Worm (Caenorhabditis elegans) whole organism, L1 larva: Measurements from ENCODE around the gene F44E5.1.

Experiments used
- C04F5.9 ChIP-seq: sonication (generic microtip); optimal IDR thresholded peaks from 2 replicates; lab custom pipeline; 2016; ENCODE audit warnings: missing genetic modification characterization, missing compliant biosample characterization
- Y116A8C.19 ChIP-seq: sonication (generic microtip); optimal IDR thresholded peaks from 2 replicates; lab custom pipeline; 2016; ENCODE audit warnings: missing compliant biosample characterization, missing genetic modification characterization, borderline replicate concordance
- aly-2 ChIP-seq: fragments of 150-350 bp; optimal IDR thresholded peaks from 2 replicates; lab custom pipeline; 2014; ENCODE audit warnings: missing biosample characterization, missing genetic modification characterization
- ama-1 ChIP-seq: fragments of 150-350 bp; optimal IDR thresholded peaks from 2 replicates; lab custom pipeline; 2014
- ceh-88 ChIP-seq: fragments of 200-800 bp; sonication (Bioruptor generic); IDR thresholded peaks from 2 replicates; pipeline ENCODE4 v1.3.6; 2022; ENCODE audit warnings: missing genetic modification characterization, missing compliant biosample characterization
- ceh-90 ChIP-seq: sonication (generic microtip); optimal IDR thresholded peaks from 2 replicates; lab custom pipeline; 2016; ENCODE audit warnings: missing genetic modification characterization, missing compliant biosample characterization
- ces-1 ChIP-seq: fragments of 150-350 bp; optimal IDR thresholded peaks from 2 replicates; lab custom pipeline; 2014; ENCODE audit warnings: missing biosample characterization, missing genetic modification reagents, missing genetic modification characterization
- dpl-1 ChIP-seq, 3 experiments: fragments of 150-350 bp in 2 of 3; sonication (generic microtip) in 1 of 3; optimal IDR thresholded peaks; 2 replicates each; lab custom pipeline; 2014 to 2017; ENCODE audit warnings: missing biosample characterization in 3 of 3, missing genetic modification characterization in 3 of 3, missing genetic modification reagents in 3 of 3
- efl-1 ChIP-seq, 4 experiments: fragments of 150-350 bp; optimal IDR thresholded peaks in 3 of 4; peaks in 1 of 4; 1 replicate in 1 of 4; 2 replicates in 3 of 4; lab custom pipeline; 2014; ENCODE audit warnings: missing biosample characterization in 2 of 4, missing genetic modification characterization in 2 of 4, missing genetic modification reagents in 2 of 4
- efl-3 ChIP-seq: fragments of 200-800 bp; sonication (Bioruptor generic); optimal IDR thresholded peaks from 2 replicates; lab custom pipeline; 2018; ENCODE audit warnings: mild to moderate bottlenecking, missing genetic modification characterization, missing compliant biosample characterization
- egl-13 ChIP-seq: sonication (generic microtip); optimal IDR thresholded peaks from 2 replicates; lab custom pipeline; 2016; ENCODE audit warnings: missing genotype, missing genetic modification reagents, missing genetic modification characterization, missing compliant biosample characterization
- egl-27 ChIP-seq, 2 experiments: fragments of 150-350 bp in 1 of 2; sonication (generic microtip); optimal IDR thresholded peaks; 3 replicates each; lab custom pipeline; 2017 to 2018; ENCODE audit warnings: missing biosample characterization in 2 of 2, missing genetic modification characterization in 2 of 2, missing genetic modification reagents in 2 of 2
- elt-2 ChIP-seq: sonication (generic microtip); optimal IDR thresholded peaks from 2 replicates; lab custom pipeline; 2016; ENCODE audit warnings: missing genetic modification characterization, mild to moderate bottlenecking, inconsistent platforms, missing compliant biosample characterization, missing genetic modification reagents
- fkh-10 ChIP-seq: sonication (generic microtip); optimal IDR thresholded peaks from 2 replicates; lab custom pipeline; 2017; ENCODE audit warnings: missing biosample characterization, missing genetic modification reagents, missing genetic modification characterization
- fkh-4 ChIP-seq: sonication (generic microtip); optimal IDR thresholded peaks from 2 replicates; lab custom pipeline; 2016; ENCODE audit warnings: missing compliant biosample characterization, missing genetic modification characterization, borderline replicate concordance
- fkh-8 ChIP-seq: sonication (generic microtip); optimal IDR thresholded peaks from 2 replicates; lab custom pipeline; 2016; ENCODE audit warnings: mild to moderate bottlenecking, missing genetic modification characterization, missing compliant biosample characterization
- fos-1 ChIP-seq: fragments of 150-350 bp; optimal IDR thresholded peaks from 2 replicates; lab custom pipeline; 2014; ENCODE audit warnings: missing biosample characterization, missing genetic modification characterization
- hlh-17 ChIP-seq: fragments of 200-800 bp; sonication (Bioruptor generic); optimal IDR thresholded peaks from 2 replicates; lab custom pipeline; 2018; ENCODE audit warnings: missing genetic modification characterization, mild to moderate bottlenecking, missing compliant biosample characterization, moderate library complexity, borderline replicate concordance
- irx-1 ChIP-seq: sonication (generic microtip); optimal IDR thresholded peaks from 2 replicates; lab custom pipeline; 2016; ENCODE audit warnings: missing genetic modification characterization, missing compliant biosample characterization
- isw-1 ChIP-seq: fragments of 200-800 bp; sonication (Bioruptor generic); IDR thresholded peaks from 2 replicates; pipeline ENCODE4 v1.3.6; 2022; ENCODE audit warnings: missing genetic modification characterization, missing compliant biosample characterization
- jun-1 ChIP-seq: fragments of 150-350 bp; optimal IDR thresholded peaks from 2 replicates; lab custom pipeline; 2014; ENCODE audit warnings: missing biosample characterization, missing genetic modification reagents, missing genetic modification characterization
- lin-14 ChIP-seq: fragments of 200-800 bp; sonication (Bioruptor generic); optimal IDR thresholded peaks from 2 replicates; lab custom pipeline; 2018; ENCODE audit warnings: mild to moderate bottlenecking, missing genetic modification characterization, moderate library complexity, missing compliant biosample characterization
- lin-15B ChIP-seq: fragments of 150-350 bp; sonication (generic microtip); optimal IDR thresholded peaks from 3 replicates; lab custom pipeline; 2014; ENCODE audit warnings: missing biosample characterization, missing genetic modification characterization
- lin-35 ChIP-seq, 2 experiments: fragments of 150-350 bp; optimal IDR thresholded peaks; 2 replicates each; lab custom pipeline; 2014; ENCODE audit warnings: missing biosample characterization in 2 of 2, missing genetic modification characterization in 2 of 2, missing genetic modification reagents in 2 of 2
- lir-3 ChIP-seq: sonication (generic microtip); optimal IDR thresholded peaks from 2 replicates; lab custom pipeline; 2016; ENCODE audit warnings: mild to moderate bottlenecking, missing genetic modification characterization, moderate library complexity, missing compliant biosample characterization; ENCODE audit not compliant: poor library complexity
- lsy-2 ChIP-seq, 2 experiments: fragments of 150-350 bp; optimal IDR thresholded peaks; 2 replicates each; lab custom pipeline; 2014; ENCODE audit warnings: missing biosample characterization in 2 of 2, missing genetic modification characterization in 2 of 2
- mab-9 ChIP-seq: fragments of 200-800 bp; sonication (Bioruptor generic); IDR thresholded peaks from 2 replicates; pipeline ENCODE4 v1.3.6; 2022; ENCODE audit warnings: missing genetic modification reagents, missing genetic modification characterization, missing compliant biosample characterization
- mdl-1 ChIP-seq, 2 experiments: fragments of 150-350 bp; optimal IDR thresholded peaks; 2 replicates each; lab custom pipeline; 2014 to 2017; ENCODE audit warnings: missing biosample characterization in 2 of 2, missing genetic modification characterization in 2 of 2, inconsistent platforms in 1 of 2
- mef-2 ChIP-seq: fragments of 150-350 bp; optimal IDR thresholded peaks from 2 replicates; lab custom pipeline; 2014; ENCODE audit warnings: missing biosample characterization, missing genetic modification characterization
- mep-1 ChIP-seq: fragments of 150-350 bp; optimal IDR thresholded peaks from 2 replicates; lab custom pipeline; 2014; ENCODE audit warnings: missing biosample characterization, missing genetic modification characterization
- nhr-11 ChIP-seq: fragments of 150-350 bp; optimal IDR thresholded peaks from 2 replicates; lab custom pipeline; 2014; ENCODE audit warnings: missing biosample characterization, missing genetic modification characterization
- nhr-12 ChIP-seq: sonication (generic microtip); optimal IDR thresholded peaks from 2 replicates; lab custom pipeline; 2017; ENCODE audit warnings: missing biosample characterization, missing genetic modification characterization
- nhr-19 ChIP-seq: fragments of 200-800 bp; sonication (Bioruptor generic); conservative IDR thresholded peaks from 2 replicates; pipeline ENCODE4 v1.3.6; 2022; ENCODE audit warnings: missing genetic modification characterization, missing compliant biosample characterization
- nhr-237 ChIP-seq: fragments of 150-350 bp; optimal IDR thresholded peaks from 2 replicates; lab custom pipeline; 2014; ENCODE audit warnings: missing biosample characterization, missing genetic modification characterization
- nhr-28 ChIP-seq: fragments of 150-350 bp; optimal IDR thresholded peaks from 2 replicates; lab custom pipeline; 2014; ENCODE audit warnings: missing biosample characterization, missing genetic modification characterization
- nhr-47 ChIP-seq: sonication (generic microtip); optimal IDR thresholded peaks from 2 replicates; lab custom pipeline; 2016; ENCODE audit warnings: mild to moderate bottlenecking, missing genetic modification characterization, moderate library complexity, missing compliant biosample characterization
- nhr-71 ChIP-seq: sonication (generic microtip); optimal IDR thresholded peaks from 2 replicates; lab custom pipeline; 2016; ENCODE audit warnings: mild to moderate bottlenecking, missing genetic modification characterization, moderate library complexity, missing compliant biosample characterization
- nhr-76 ChIP-seq: sonication (generic microtip); optimal IDR thresholded peaks from 2 replicates; lab custom pipeline; 2017; ENCODE audit warnings: missing biosample characterization, missing genetic modification characterization
- nhr-84 ChIP-seq: sonication (generic microtip); optimal IDR thresholded peaks from 2 replicates; lab custom pipeline; 2017; ENCODE audit warnings: missing biosample characterization, missing genetic modification characterization
- pqm-1 ChIP-seq: sonication (generic microtip); optimal IDR thresholded peaks from 3 replicates; lab custom pipeline; 2017; ENCODE audit warnings: missing biosample characterization, missing genetic modification characterization
- snu-23 ChIP-seq: sonication (generic microtip); optimal IDR thresholded peaks from 2 replicates; lab custom pipeline; 2016; ENCODE audit warnings: missing genetic modification characterization, missing compliant biosample characterization
- sptf-1 ChIP-seq: fragments of 150-350 bp; optimal IDR thresholded peaks from 2 replicates; lab custom pipeline; 2014; ENCODE audit warnings: missing biosample characterization, missing genetic modification characterization
- sup-37 ChIP-seq: fragments of 200-800 bp; sonication (Bioruptor generic); optimal IDR thresholded peaks from 2 replicates; lab custom pipeline; 2018; ENCODE audit warnings: mild to moderate bottlenecking, missing genetic modification characterization, missing compliant biosample characterization
- unc-130 ChIP-seq: fragments of 150-350 bp; optimal IDR thresholded peaks from 2 replicates; lab custom pipeline; 2017; ENCODE audit warnings: missing biosample characterization, missing genetic modification characterization, inconsistent platforms
- unc-30 ChIP-seq: sonication (generic microtip); optimal IDR thresholded peaks from 2 replicates; lab custom pipeline; 2017; ENCODE audit warnings: missing biosample characterization, missing genetic modification characterization
- unc-62 ChIP-seq: fragments of 150-350 bp; optimal IDR thresholded peaks from 2 replicates; lab custom pipeline; 2014; ENCODE audit warnings: missing biosample characterization, missing genetic modification reagents, missing genetic modification characterization
- unc-86 ChIP-seq: sonication (generic microtip); optimal IDR thresholded peaks from 2 replicates; lab custom pipeline; 2016; ENCODE audit warnings: missing genetic modification characterization, missing compliant biosample characterization
- unc-98 ChIP-seq: fragments of 200-800 bp; sonication (Bioruptor generic); IDR thresholded peaks from 2 replicates; pipeline ENCODE4 v1.3.6; 2022; ENCODE audit warnings: missing genetic modification characterization, missing compliant biosample characterization
- vab-15 ChIP-seq: sonication (generic microtip); optimal IDR thresholded peaks from 2 replicates; lab custom pipeline; 2017; ENCODE audit warnings: missing genotype, mild to moderate bottlenecking, missing genetic modification characterization, missing compliant biosample characterization
- xbp-1 ChIP-seq: sonication (generic microtip); optimal IDR thresholded peaks from 2 replicates; lab custom pipeline; 2016; ENCODE audit warnings: missing genetic modification characterization, missing compliant biosample characterization
- zag-1 ChIP-seq: fragments of 150-350 bp; optimal IDR thresholded peaks from 2 replicates; lab custom pipeline; 2014; ENCODE audit warnings: missing biosample characterization, missing genetic modification characterization
- ztf-11 ChIP-seq, 2 experiments: sonication (generic microtip); optimal IDR thresholded peaks; 2 replicates each; lab custom pipeline; 2016 to 2017; ENCODE audit warnings: missing genetic modification characterization in 2 of 2, missing biosample characterization in 1 of 2, missing compliant biosample characterization in 1 of 2

Gene F44E5.1

DNA sequence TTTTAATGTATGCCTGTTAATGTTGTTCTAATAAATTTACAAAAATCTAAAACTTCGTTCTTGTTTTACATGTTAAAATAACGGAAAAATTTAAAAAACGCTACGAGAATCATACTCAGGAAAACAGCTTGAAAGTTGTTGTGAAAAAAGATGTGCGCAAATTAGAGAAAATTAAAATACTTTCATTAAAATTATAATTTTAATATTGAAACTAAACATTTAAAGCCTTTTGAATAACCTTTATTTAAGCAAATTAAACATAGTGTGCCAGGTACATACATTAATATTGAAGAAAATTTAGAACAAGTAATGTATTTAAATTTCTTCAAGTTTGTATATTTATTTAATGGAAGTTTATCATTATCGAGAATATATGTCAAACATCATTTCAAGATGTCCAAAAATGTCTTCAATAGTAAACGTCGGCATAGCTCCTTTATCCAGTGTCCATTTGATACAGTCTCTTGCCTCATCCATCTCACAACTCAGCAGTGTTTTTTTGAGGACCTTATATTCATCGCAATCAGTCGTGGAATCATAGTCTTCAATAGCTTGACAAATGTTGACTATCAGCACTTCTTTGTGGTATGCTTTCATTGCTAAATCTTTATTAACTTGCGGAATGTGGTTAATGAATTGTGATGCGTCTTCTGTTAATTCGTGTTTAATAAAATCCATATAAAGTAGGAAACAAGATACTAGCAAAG, 12.4 kb downstream of the F44E5.1 start (continued):
- TF ChIP-seq hlh-17 (GFP tag; lab: Kevin White, UChicago) (no peak), lin-35 (GFP tag; optimal IDR thresholded peaks at IDR 0.05; lab: Kevin White, UChicago) (peak; percentile 2 to 53), snu-23 (GFP tag; lab: Kevin White, UChicago) (peak; percentile 55), ceh-90 (no peak), dpl-1 (GFP tag; optimal IDR thresholded peaks at IDR 0.05; lab: Kevin White, UChicago) (peak in 2 of 3 experiments; percentile 29 to 46), ceh-88 (GFP tag; lab: Robert Waterston, UW) (peak; percentile 52; the same call in 1 of the 2 replicates), ces-1 (GFP tag; lab: Kevin White, UChicago) (no peak), fos-1 (no peak), aly-2 (tag; lab: Kevin White, UChicago) (peak; percentile 98), nhr-19 (peak; percentile 41), egl-13 (tag; lab: Kevin White, UChicago) (peak; percentile 41), lin-14 (GFP tag; lab: Kevin White, UChicago) (no peak), lir-3 (tag; lab: Kevin White, UChicago) (no peak), unc-98 (GFP tag; lab: Robert Waterston, UW) (no peak), unc-86 (peak; percentile 21), lsy-2 (tag; optimal IDR thresholded peaks at IDR 0.05; lab: Kevin White, UChicago) (peak in 1 of 2 experiments; percentile 89), egl-27 (tag; optimal IDR thresholded peaks at IDR 0.05; lab: Kevin White, UChicago) (no peak), elt-2 (peak; percentile 8), ama-1 (lab: Kevin White, UChicago) (peak; percentile 98), unc-62 (GFP tag; lab: Kevin White, UChicago) (no peak), efl-3 (GFP tag; lab: Kevin White, UChicago) (no peak), irx-1 (tag; lab: Kevin White, UChicago) (peak; percentile 15), jun-1 (tag; lab: Kevin White, UChicago) (no peak), mef-2 (tag; lab: Kevin White, UChicago) (peak; percentile 56), pqm-1 (no peak), nhr-76 (tag; lab: Kevin White, UChicago) (no peak), lin-15B (tag; lab: Kevin White, UChicago) (no peak), mab-9 (peak; percentile 68), nhr-237 (tag; lab: Kevin White, UChicago) (no peak), fkh-8 (peak; percentile 80), nhr-12 (tag; lab: Kevin White, UChicago) (no peak), Y116A8C.19 (tag; lab: Kevin White, UChicago) (no peak), mep-1 (tag; lab: Kevin White, UChicago) (peak; percentile 95), C04F5.9 (tag; lab: Kevin White, UChicago) (no peak), nhr-28 (tag; lab: Kevin White, UChicago) (no peak), fkh-4 (tag; lab: Kevin White, UChicago) (no peak), fkh-10 (GFP tag; lab: Kevin White, UChicago) (no peak), unc-130 (tag; lab: Kevin White, UChicago) (no peak), sptf-1 (no peak), nhr-84 (tag; lab: Kevin White, UChicago) (no peak), zag-1 (tag; lab: Kevin White, UChicago) (no peak), nhr-11 (tag; lab: Kevin White, UChicago) (no peak), nhr-71 (tag; lab: Kevin White, UChicago) (peak; percentile 66), sup-37 (no peak), nhr-47 (tag; lab: Kevin White, UChicago) (no peak), efl-1 (optimal IDR thresholded peaks at IDR 0.05; lab: Kevin White, UChicago) (no peak), efl-1 (GFP tag; optimal IDR thresholded peaks at IDR 0.05 in 1 of 2; lab: Kevin White, UChicago) (peak in 1 of 2 experiments; percentile 42), xbp-1 (tag; lab: Kevin White, UChicago) (no peak), isw-1 (peak; percentile 14; the same call in 1 of the 2 replicates), unc-30 (tag; lab: Kevin White, UChicago) (no peak), vab-15 (tag; lab: Kevin White, UChicago) (no peak), mdl-1 (tag; optimal IDR thresholded peaks at IDR 0.05; lab: Kevin White, UChicago) (no peak), ztf-11 (tag; optimal IDR thresholded peaks at IDR 0.05; lab: Kevin White, UChicago) (no peak)
